Fruit fly (Drosophila melanogaster) whole organism, embryonic: ENCODE measurements around the gene CG14054.

Source experiments
- Abd-B ChIP-seq: fragments of 200-800 bp; sonication (Bioruptor generic); optimal IDR thresholded peaks from 2 replicates; lab custom pipeline; 2018; ENCODE audit warnings: missing biosample characterization, mild to moderate bottlenecking, missing genetic modification characterization, moderate library complexity
- BtbVII ChIP-seq: fragments of 200-800 bp; sonication (Bioruptor generic); optimal IDR thresholded peaks from 3 replicates; lab custom pipeline; 2017; ENCODE audit warnings: missing biosample characterization, mild to moderate bottlenecking, missing genetic modification characterization
- Bteb2 ChIP-seq: fragments of 200-800 bp; sonication (Bioruptor generic); optimal IDR thresholded peaks from 2 replicates; lab custom pipeline; 2016; ENCODE audit warnings: missing biosample characterization, missing genetic modification characterization
- CG10366 ChIP-seq: fragments of 200-800 bp; sonication (Bioruptor generic); IDR thresholded peaks from 2 replicates; pipeline ENCODE4 v1.3.6; 2022; ENCODE audit warnings: missing biosample characterization, missing genetic modification characterization
- CG11398 ChIP-seq: fragments of 200-800 bp; sonication (Bioruptor generic); optimal IDR thresholded peaks from 2 replicates; lab custom pipeline; 2016; ENCODE audit warnings: missing biosample characterization, missing genetic modification characterization
- CG11723 ChIP-seq: fragments of 200-800 bp; sonication (Bioruptor generic); optimal IDR thresholded peaks from 2 replicates; lab custom pipeline; 2017; ENCODE audit warnings: missing biosample characterization, mild to moderate bottlenecking, missing genetic modification characterization
- CG12104 ChIP-seq: fragments of 200-800 bp; sonication (Bioruptor generic); optimal IDR thresholded peaks from 3 replicates; lab custom pipeline; 2016; ENCODE audit warnings: missing biosample characterization, missing genetic modification characterization
- CG13287 ChIP-seq: fragments of 200-800 bp; sonication (Bioruptor generic); IDR thresholded peaks from 2 replicates; pipeline ENCODE4 v1.3.6; 2022; ENCODE audit warnings: missing biosample characterization, missing genetic modification characterization; ENCODE audit not compliant: partially characterized antibody
- CG15479 ChIP-seq: fragments of 200-800 bp; sonication (Bioruptor generic); optimal IDR thresholded peaks from 3 replicates; lab custom pipeline; 2019; ENCODE audit warnings: missing biosample characterization, mild to moderate bottlenecking, missing genetic modification characterization, moderate library complexity
- CG16779 ChIP-seq: fragments of 200-800 bp; sonication (Bioruptor generic); IDR thresholded peaks from 2 replicates; pipeline ENCODE4 v1.3.6; 2022; ENCODE audit warnings: missing biosample characterization, missing genetic modification characterization
- CG1792 ChIP-seq: fragments of 200-800 bp; sonication (Bioruptor generic); optimal IDR thresholded peaks from 2 replicates; lab custom pipeline; 2016; ENCODE audit warnings: missing biosample characterization, missing genetic modification characterization
- CG2120 ChIP-seq: fragments of 200-800 bp; sonication (Bioruptor generic); optimal IDR thresholded peaks from 3 replicates; lab custom pipeline; 2016; ENCODE audit warnings: missing biosample characterization, missing genetic modification characterization
- CG31441 ChIP-seq: fragments of 200-800 bp; sonication (Bioruptor generic); IDR thresholded peaks from 2 replicates; pipeline ENCODE4 v1.3.6; 2022; ENCODE audit warnings: missing biosample characterization, missing genetic modification characterization
- CG3407 ChIP-seq: fragments of 200-800 bp; sonication (Bioruptor generic); optimal IDR thresholded peaks from 2 replicates; lab custom pipeline; 2018; ENCODE audit warnings: missing biosample characterization, mild to moderate bottlenecking, missing genetic modification characterization
- CG4617 ChIP-seq: fragments of 200-800 bp; sonication (Bioruptor generic); optimal IDR thresholded peaks from 3 replicates; lab custom pipeline; 2016; ENCODE audit warnings: missing biosample characterization, missing genetic modification characterization, borderline replicate concordance
- CG7786 ChIP-seq: fragments of 200-800 bp; sonication (Bioruptor generic); optimal IDR thresholded peaks from 2 replicates; lab custom pipeline; 2016; ENCODE audit warnings: missing biosample characterization, missing genetic modification characterization
- CG7839 ChIP-seq: fragments of 200-800 bp; sonication (Bioruptor generic); optimal IDR thresholded peaks from 3 replicates; lab custom pipeline; 2018; ENCODE audit warnings: missing biosample characterization, mild to moderate bottlenecking, missing genetic modification characterization, moderate library complexity
- CG7987 ChIP-seq: fragments of 200-800 bp; sonication (Bioruptor generic); optimal IDR thresholded peaks from 2 replicates; lab custom pipeline; 2018; ENCODE audit warnings: missing biosample characterization, mild to moderate bottlenecking, missing genetic modification characterization, moderate library complexity
- CrebB ChIP-seq: fragments of 200-800 bp; sonication (Bioruptor generic); optimal IDR thresholded peaks from 3 replicates; lab custom pipeline; 2018; ENCODE audit warnings: missing biosample characterization, mild to moderate bottlenecking, missing genetic modification characterization
- D ChIP-seq, 2 experiments: fragments of 200-800 bp in 1 of 2; fragments of >200 bp in 1 of 2; sonication (Bioruptor generic) in 1 of 2; optimal IDR thresholded peaks; 2 replicates in 1 of 2; 3 replicates in 1 of 2; lab custom pipeline; 2017; ENCODE audit warnings: mild to moderate bottlenecking in 1 of 2, missing biosample characterization in 1 of 2, missing genetic modification characterization in 1 of 2, missing genetic modification reagents in 1 of 2
- Dll ChIP-seq: fragments of 200-800 bp; sonication (Bioruptor generic); IDR thresholded peaks from 4 replicates; pipeline ENCODE4 v1.3.6; 2022; ENCODE audit warnings: missing biosample characterization, missing genetic modification characterization; ENCODE audit not compliant: partially characterized antibody
- E2f1 ChIP-seq: fragments of 200-800 bp; sonication (Bioruptor generic); IDR thresholded peaks from 2 replicates; pipeline ENCODE4 v1.3.6; 2022; ENCODE audit warnings: missing biosample characterization, missing genetic modification characterization
- HHEX ChIP-seq: fragments of 200-800 bp; sonication (Bioruptor generic); optimal IDR thresholded peaks from 3 replicates; lab custom pipeline; 2017; ENCODE audit warnings: missing biosample characterization, mild to moderate bottlenecking, missing genetic modification characterization, missing genetic modification reagents
- Hand ChIP-seq: fragments of 200-800 bp; sonication (Bioruptor generic); optimal IDR thresholded peaks from 2 replicates; lab custom pipeline; 2017; ENCODE audit warnings: mild to moderate bottlenecking, missing biosample characterization, missing genetic modification reagents, missing genetic modification characterization
- Hmr ChIP-seq: fragments of 200-800 bp; sonication (Bioruptor generic); optimal IDR thresholded peaks from 3 replicates; lab custom pipeline; 2017; ENCODE audit warnings: mild to moderate bottlenecking, missing biosample characterization, missing genetic modification reagents, missing genetic modification characterization
- Hr78 ChIP-seq, 2 experiments: fragments of 200-800 bp in 1 of 2; fragments of >200 bp in 1 of 2; sonication (Bioruptor generic) in 1 of 2; optimal IDR thresholded peaks; 2 replicates each; lab custom pipeline; 2017 to 2019; ENCODE audit warnings: missing biosample characterization in 2 of 2, missing genetic modification characterization in 2 of 2, mild to moderate bottlenecking in 1 of 2, moderate library complexity in 1 of 2
- Optix ChIP-seq: fragments of 200-800 bp; sonication (Bioruptor generic); IDR thresholded peaks from 3 replicates; pipeline ENCODE4 v1.3.6; 2022; ENCODE audit warnings: missing biosample characterization, missing genetic modification characterization
- Pdp1 ChIP-seq, 2 experiments: fragments of 200-800 bp; sonication (Bioruptor generic); optimal IDR thresholded peaks; 3 replicates each; lab custom pipeline; 2016; ENCODE audit warnings: missing biosample characterization in 2 of 2, missing genetic modification characterization in 2 of 2, mild to moderate bottlenecking in 1 of 2, moderate library complexity in 1 of 2
- Six4 ChIP-seq: fragments of 200-800 bp; sonication (Bioruptor generic); optimal IDR thresholded peaks from 2 replicates; lab custom pipeline; 2016; ENCODE audit warnings: missing biosample characterization, missing genetic modification characterization
- ac ChIP-seq: fragments of 200-800 bp; sonication (Bioruptor generic); optimal IDR thresholded peaks from 3 replicates; lab custom pipeline; 2017; ENCODE audit warnings: missing biosample characterization, mild to moderate bottlenecking, missing genetic modification characterization
- amos ChIP-seq: fragments of 200-800 bp; sonication (Bioruptor generic); IDR thresholded peaks from 2 replicates; pipeline ENCODE4 v1.3.6; 2022; ENCODE audit warnings: missing biosample characterization, missing genetic modification characterization; ENCODE audit not compliant: partially characterized antibody
- btn ChIP-seq: fragments of 200-800 bp; sonication (Bioruptor generic); optimal IDR thresholded peaks from 2 replicates; lab custom pipeline; 2016; ENCODE audit warnings: missing biosample characterization, missing genetic modification characterization
- cas ChIP-seq: fragments of 200-800 bp; sonication (Bioruptor generic); IDR thresholded peaks from 2 replicates; pipeline ENCODE4 v1.3.6; 2022; ENCODE audit warnings: missing biosample characterization, missing genetic modification characterization
- crp ChIP-seq, 2 experiments: fragments of 200-800 bp; sonication (Bioruptor generic); optimal IDR thresholded peaks; 2 replicates in 1 of 2; 3 replicates in 1 of 2; lab custom pipeline; 2017; ENCODE audit warnings: missing biosample characterization in 2 of 2, missing genetic modification characterization in 2 of 2, mild to moderate bottlenecking in 1 of 2, moderate library complexity in 1 of 2
- en ChIP-seq: fragments of 200-800 bp; sonication (Bioruptor generic); optimal IDR thresholded peaks from 2 replicates; lab custom pipeline; 2016; ENCODE audit warnings: missing biosample characterization, missing genetic modification characterization
- fd96Cb ChIP-seq: fragments of 200-800 bp; sonication (Bioruptor generic); optimal IDR thresholded peaks from 2 replicates; lab custom pipeline; 2018; ENCODE audit warnings: missing biosample characterization, mild to moderate bottlenecking, missing genetic modification characterization, moderate library complexity
- gcm2 ChIP-seq: fragments of 200-800 bp; sonication (Bioruptor generic); optimal IDR thresholded peaks from 2 replicates; lab custom pipeline; 2016; ENCODE audit warnings: missing biosample characterization, missing genetic modification characterization
- ken ChIP-seq: fragments of 200-800 bp; sonication (Bioruptor generic); IDR thresholded peaks from 3 replicates; pipeline ENCODE4 v1.3.6; 2022; ENCODE audit warnings: missing biosample characterization, missing genetic modification characterization
- pum ChIP-seq: fragments of 200-800 bp; sonication (Bioruptor generic); optimal IDR thresholded peaks from 2 replicates; lab custom pipeline; 2016; ENCODE audit warnings: missing biosample characterization, missing genetic modification characterization
- scrt ChIP-seq: fragments of 200-800 bp; sonication (Bioruptor generic); optimal IDR thresholded peaks from 2 replicates; lab custom pipeline; 2018; ENCODE audit warnings: missing biosample characterization, mild to moderate bottlenecking, missing genetic modification characterization, moderate library complexity
- slou ChIP-seq: fragments of 200-800 bp; sonication (Bioruptor generic); optimal IDR thresholded peaks from 3 replicates; lab custom pipeline; 2016; ENCODE audit warnings: missing biosample characterization, missing genetic modification characterization
- stwl ChIP-seq: fragments of 200-800 bp; sonication (Bioruptor generic); optimal IDR thresholded peaks from 3 replicates; lab custom pipeline; 2018; ENCODE audit warnings: missing biosample characterization, mild to moderate bottlenecking, missing genetic modification characterization, moderate library complexity
- sug ChIP-seq: fragments of 200-800 bp; optimal IDR thresholded peaks from 2 replicates; lab custom pipeline; 2019; ENCODE audit warnings: missing biosample characterization, mild to moderate bottlenecking, missing genetic modification characterization, moderate library complexity
- tll ChIP-seq, 2 experiments: fragments of 200-800 bp in 1 of 2; fragments of >200 bp in 1 of 2; sonication (Bioruptor generic) in 1 of 2; optimal IDR thresholded peaks; 2 replicates each; lab custom pipeline; 2017 to 2019; ENCODE audit warnings: missing biosample characterization in 2 of 2, missing genetic modification characterization in 2 of 2, mild to moderate bottlenecking in 1 of 2, moderate library complexity in 1 of 2
- zen2 ChIP-seq: fragments of 200-800 bp; sonication (Bioruptor generic); IDR thresholded peaks from 3 replicates; pipeline ENCODE4 v1.3.6; 2022; ENCODE audit warnings: missing biosample characterization, missing genetic modification characterization; ENCODE audit not compliant: partially characterized antibody
- zfh1 ChIP-seq: fragments of 200-800 bp; sonication (Bioruptor generic); IDR thresholded peaks from 3 replicates; pipeline ENCODE4 v1.3.6; 2022; ENCODE audit warnings: missing biosample characterization, missing genetic modification characterization
- zfh2 ChIP-seq: fragments of 200-800 bp; sonication (Bioruptor generic); optimal IDR thresholded peaks from 2 replicates; lab custom pipeline; 2016; ENCODE audit warnings: missing biosample characterization, missing genetic modification characterization

Gene CG14054

DNA sequence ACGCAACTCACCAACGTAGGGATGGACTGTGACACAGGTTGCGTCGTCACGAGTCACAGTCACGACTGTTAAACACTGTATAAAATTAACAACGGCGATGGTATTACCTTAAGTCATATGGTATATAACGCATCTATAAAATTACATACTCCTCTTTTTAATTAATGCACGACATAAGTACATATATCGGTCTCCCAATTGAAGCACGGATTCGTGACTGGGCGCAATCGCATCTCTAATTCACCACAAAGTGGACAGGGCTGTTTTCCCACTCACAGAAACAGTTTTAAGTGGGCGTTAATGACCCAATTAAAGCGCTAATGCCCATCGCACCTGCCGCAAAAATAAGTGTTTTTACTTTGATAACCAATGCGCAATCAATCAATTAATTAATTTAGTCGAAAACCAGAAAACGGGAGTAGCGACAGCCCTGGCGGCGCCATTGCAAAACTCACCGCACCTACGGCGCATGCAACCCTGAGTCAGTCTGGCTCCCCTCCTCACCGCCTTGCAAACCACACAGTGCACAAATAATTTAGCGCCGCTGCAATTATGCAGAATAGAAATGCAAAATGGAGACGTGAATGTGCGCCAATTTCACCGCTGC is 24.7 kb downstream of the CG14054 start, which contains the start of gene CG4313 (continued):
- TF ChIP-seq CG7987 (GFP tag; lab: Kevin White, UChicago) (peak; percentile 20), pum (GFP tag; lab: Kevin White, UChicago) (peak; percentile 67), Hr78 (GFP tag; optimal IDR thresholded peaks at IDR 0.05; lab: Kevin White, UChicago) (no peak), D (optimal IDR thresholded peaks at IDR 0.05; lab: Kevin White, UChicago) (no peak), D (GFP tag; optimal IDR thresholded peaks at IDR 0.05; lab: Kevin White, UChicago) (peak; percentile 43), CG11723 (peak; percentile 37), CG10366 (GFP tag; lab: Robert Waterston, UW) (peak; percentile 45; the same call in 1 of the 2 replicates), CG7839 (tag; lab: Kevin White, UChicago) (peak; percentile 74), CG12104 (GFP tag; lab: Kevin White, UChicago) (peak; percentile 60), zen2 (GFP tag; lab: Robert Waterston, UW) (peak; percentile 69; the same call in 1 of the 3 replicates), CG4617 (GFP tag; lab: Kevin White, UChicago) (peak; percentile 25), Six4 (peak; percentile 58), CG2120 (peak; percentile 83), crp (GFP tag; optimal IDR thresholded peaks at IDR 0.05; lab: Kevin White, UChicago) (peak in 1 of 2 experiments; percentile 10), HHEX (peak; percentile 52), zfh1 (GFP tag; lab: Robert Waterston, UW) (peak; percentile 54; the same call in 1 of the 3 replicates), CG13287 (GFP tag; lab: Robert Waterston, UW) (peak; percentile 90), ac (GFP tag; lab: Kevin White, UChicago) (no peak), CG11398 (GFP tag; lab: Kevin White, UChicago) (peak; percentile 71), cas (0 out of 2 replicates have a peak, but pooled peaks have one; percentile 47), stwl (peak; percentile 24), ken (GFP tag; lab: Robert Waterston, UW) (peak; percentile 55; the same call in 1 of the 3 replicates), Bteb2 (peak; percentile 23), amos (GFP tag; lab: Robert Waterston, UW) (peak; percentile 83), E2f1 (GFP tag; lab: Robert Waterston, UW) (peak; percentile 71), CG1792 (GFP tag; lab: Kevin White, UChicago) (peak; percentile 48), CG31441 (GFP tag; lab: Robert Waterston, UW) (peak; percentile 76; the same call in 1 of the 2 replicates), Optix (0 out of 3 replicates have a peak, but pooled peaks have one; percentile 48), sug (tag; lab: Kevin White, UChicago) (peak; percentile 76), Dll (GFP tag; lab: Robert Waterston, UW) (peak; percentile 95), CG7786 (GFP tag; lab: Kevin White, UChicago) (peak; percentile 74), slou (GFP tag; lab: Kevin White, UChicago) (no peak), Pdp1 (GFP tag; optimal IDR thresholded peaks at IDR 0.05; lab: Kevin White, UChicago) (peak; percentile 71 to 79), CrebB (tag; lab: Kevin White, UChicago) (peak; percentile 18), BtbVII (GFP tag; lab: Kevin White, UChicago) (peak; percentile 52), gcm2 (GFP tag; lab: Kevin White, UChicago) (no peak), Abd-B (GFP tag; lab: Kevin White, UChicago) (peak; percentile 62), CG16779 (GFP tag; lab: Robert Waterston, UW) (no peak), tll (GFP tag; optimal IDR thresholded peaks at IDR 0.05; lab: Kevin White, UChicago) (peak in 1 of 2 experiments; percentile 34), en (GFP tag; lab: Kevin White, UChicago) (peak; percentile 65), Hmr (peak; percentile 70), CG15479 (GFP tag; lab: Kevin White, UChicago) (no peak), btn (no peak), fd96Cb (tag; lab: Kevin White, UChicago) (peak; percentile 62), CG3407 (GFP tag; lab: Kevin White, UChicago) (peak; percentile 26), zfh2 (GFP tag; lab: Kevin White, UChicago) (peak; percentile 76), scrt (GFP tag; lab: Kevin White, UChicago) (peak; percentile 44), Hand (GFP tag; lab: Kevin White, UChicago) (no peak)
